Fruit fly (Drosophila melanogaster) whole organism, embryonic: ENCODE measurements around the gene GC2.

Experiments
- Asciz ChIP-seq: fragments of 200-800 bp; sonication (Bioruptor generic); optimal IDR thresholded peaks from 2 replicates; lab custom pipeline; 2017; ENCODE audit warnings: missing biosample characterization, mild to moderate bottlenecking, missing genetic modification characterization, missing genetic modification reagents
- B-H1 ChIP-seq: fragments of 200-800 bp; sonication (Bioruptor generic); IDR thresholded peaks from 3 replicates; pipeline ENCODE4 v1.3.6; 2022; ENCODE audit warnings: missing biosample characterization, missing genetic modification characterization
- CG11723 ChIP-seq: fragments of 200-800 bp; sonication (Bioruptor generic); optimal IDR thresholded peaks from 2 replicates; lab custom pipeline; 2017; ENCODE audit warnings: missing biosample characterization, mild to moderate bottlenecking, missing genetic modification characterization
- CG12391 ChIP-seq: fragments of 200-800 bp; sonication (Bioruptor generic); optimal IDR thresholded peaks from 3 replicates; lab custom pipeline; 2018; ENCODE audit warnings: missing biosample characterization, mild to moderate bottlenecking, missing genetic modification characterization, moderate library complexity
- CG12659 ChIP-seq: fragments of 200-800 bp; sonication (Bioruptor generic); optimal IDR thresholded peaks from 3 replicates; lab custom pipeline; 2017; ENCODE audit warnings: mild to moderate bottlenecking, missing biosample characterization, missing genetic modification reagents, missing genetic modification characterization
- CG13287 ChIP-seq: fragments of 200-800 bp; sonication (Bioruptor generic); IDR thresholded peaks from 2 replicates; pipeline ENCODE4 v1.3.6; 2022; ENCODE audit warnings: missing biosample characterization, missing genetic modification characterization; ENCODE audit not compliant: partially characterized antibody
- CG13624 ChIP-seq: fragments of 200-800 bp; sonication (Bioruptor generic); optimal IDR thresholded peaks from 2 replicates; lab custom pipeline; 2016; ENCODE audit warnings: missing biosample characterization, missing genetic modification characterization
- CG13894 ChIP-seq: fragments of 200-800 bp; sonication (Bioruptor generic); optimal IDR thresholded peaks from 3 replicates; lab custom pipeline; 2018; ENCODE audit warnings: missing biosample characterization, mild to moderate bottlenecking, missing genetic modification characterization, moderate library complexity
- CG15514 ChIP-seq: fragments of 200-800 bp; sonication (Bioruptor generic); optimal IDR thresholded peaks from 3 replicates; lab custom pipeline; 2017; ENCODE audit warnings: missing biosample characterization, missing genetic modification characterization, mild to moderate bottlenecking, moderate library complexity, missing genetic modification reagents
- CG16813 ChIP-seq: fragments of 200-800 bp; sonication (Bioruptor generic); IDR thresholded peaks from 3 replicates; pipeline ENCODE4 v1.3.6; 2022; ENCODE audit warnings: missing biosample characterization, missing genetic modification characterization; ENCODE audit not compliant: partially characterized antibody
- CG2120 ChIP-seq: fragments of 200-800 bp; sonication (Bioruptor generic); optimal IDR thresholded peaks from 3 replicates; lab custom pipeline; 2016; ENCODE audit warnings: missing biosample characterization, missing genetic modification characterization
- CG3281 ChIP-seq: fragments of 200-800 bp; sonication (Bioruptor generic); optimal IDR thresholded peaks from 3 replicates; lab custom pipeline; 2017; ENCODE audit warnings: missing biosample characterization, mild to moderate bottlenecking, missing genetic modification characterization
- CG6254 ChIP-seq: fragments of 200-800 bp; sonication (Bioruptor generic); optimal IDR thresholded peaks from 3 replicates; lab custom pipeline; 2017; ENCODE audit warnings: mild to moderate bottlenecking, missing biosample characterization, missing genetic modification reagents, missing genetic modification characterization
- CG8388 ChIP-seq: fragments of 200-800 bp; sonication (Bioruptor generic); optimal IDR thresholded peaks from 2 replicates; lab custom pipeline; 2019; ENCODE audit warnings: missing biosample characterization, mild to moderate bottlenecking, missing genetic modification characterization, moderate library complexity
- CG9727 ChIP-seq: fragments of 200-800 bp; sonication (Bioruptor generic); optimal IDR thresholded peaks from 3 replicates; lab custom pipeline; 2017; ENCODE audit warnings: missing biosample characterization, mild to moderate bottlenecking, missing genetic modification characterization
- D19A ChIP-seq: fragments of 200-800 bp; optimal IDR thresholded peaks from 3 replicates; lab custom pipeline; 2019; ENCODE audit warnings: missing biosample characterization, mild to moderate bottlenecking, missing genetic modification characterization, moderate library complexity
- Deaf1 ChIP-seq: fragments of 200-800 bp; optimal IDR thresholded peaks from 3 replicates; lab custom pipeline; 2019; ENCODE audit warnings: missing biosample characterization, mild to moderate bottlenecking, missing genetic modification characterization, moderate library complexity
- Dek ChIP-seq: fragments of 200-800 bp; sonication (Bioruptor generic); optimal IDR thresholded peaks from 3 replicates; lab custom pipeline; 2019; ENCODE audit warnings: missing biosample characterization, mild to moderate bottlenecking, missing genetic modification characterization, moderate library complexity
- Doc3 ChIP-seq: fragments of 200-800 bp; sonication (Bioruptor generic); IDR thresholded peaks from 3 replicates; pipeline ENCODE4 v1.3.6; 2022; ENCODE audit warnings: missing biosample characterization, missing genetic modification characterization; ENCODE audit not compliant: partially characterized antibody
- Drgx ChIP-seq: fragments of 200-800 bp; sonication (Bioruptor generic); IDR thresholded peaks from 2 replicates; pipeline ENCODE4 v1.3.6; 2022; ENCODE audit warnings: missing biosample characterization, missing genetic modification characterization
- Eip74EF ChIP-seq, 2 experiments: fragments of 200-800 bp in 1 of 2; fragments of >200 bp in 1 of 2; sonication (Bioruptor generic) in 1 of 2; optimal IDR thresholded peaks; 2 replicates each; lab custom pipeline; 2017 to 2019; ENCODE audit warnings: missing biosample characterization in 2 of 2, missing genetic modification characterization in 2 of 2, mild to moderate bottlenecking in 1 of 2, moderate library complexity in 1 of 2
- Fer2 ChIP-seq: fragments of 200-800 bp; sonication (Bioruptor generic); optimal IDR thresholded peaks from 2 replicates; lab custom pipeline; 2018; ENCODE audit warnings: missing biosample characterization, mild to moderate bottlenecking, missing genetic modification characterization, moderate library complexity
- Jarid2 ChIP-seq: fragments of 200-800 bp; sonication (Bioruptor generic); optimal IDR thresholded peaks from 3 replicates; lab custom pipeline; 2017; ENCODE audit warnings: mild to moderate bottlenecking, missing biosample characterization, missing genetic modification reagents, missing genetic modification characterization
- Max ChIP-seq: fragments of 200-800 bp; sonication (Bioruptor generic); optimal IDR thresholded peaks from 2 replicates; lab custom pipeline; 2016; ENCODE audit warnings: missing biosample characterization, mild to moderate bottlenecking, missing genetic modification characterization
- Myb ChIP-seq: fragments of 200-800 bp; sonication (Bioruptor generic); optimal IDR thresholded peaks from 2 replicates; lab custom pipeline; 2016; ENCODE audit warnings: missing biosample characterization, missing genetic modification characterization
- Ravus ChIP-seq: fragments of 200-800 bp; sonication (Bioruptor generic); IDR thresholded peaks from 2 replicates; pipeline ENCODE4 v1.3.6; 2022; ENCODE audit warnings: missing biosample characterization, missing genetic modification characterization
- Rfx ChIP-seq: fragments of 200-800 bp; sonication (Bioruptor generic); IDR thresholded peaks from 2 replicates; pipeline ENCODE4 v1.3.6; 2022; ENCODE audit warnings: missing biosample characterization, missing genetic modification characterization
- ab ChIP-seq: fragments of 200-800 bp; sonication (Bioruptor generic); optimal IDR thresholded peaks from 2 replicates; lab custom pipeline; 2016; ENCODE audit warnings: missing biosample characterization, missing genetic modification characterization
- ac ChIP-seq: fragments of 200-800 bp; sonication (Bioruptor generic); optimal IDR thresholded peaks from 3 replicates; lab custom pipeline; 2017; ENCODE audit warnings: missing biosample characterization, mild to moderate bottlenecking, missing genetic modification characterization
- bigmax ChIP-seq: fragments of 200-800 bp; sonication (Bioruptor generic); optimal IDR thresholded peaks from 2 replicates; lab custom pipeline; 2018; ENCODE audit warnings: missing biosample characterization, mild to moderate bottlenecking, missing genetic modification characterization
- emc ChIP-seq: fragments of 200-800 bp; sonication (Bioruptor generic); optimal IDR thresholded peaks from 2 replicates; lab custom pipeline; 2016; ENCODE audit warnings: missing biosample characterization, missing genetic modification characterization
- ewg ChIP-seq: fragments of 200-800 bp; sonication (Bioruptor generic); optimal IDR thresholded peaks from 3 replicates; lab custom pipeline; 2017; ENCODE audit warnings: mild to moderate bottlenecking, missing biosample characterization, missing genetic modification reagents, missing genetic modification characterization
- exex ChIP-seq: fragments of 200-800 bp; sonication (Bioruptor generic); optimal IDR thresholded peaks from 4 replicates; lab custom pipeline; 2018; ENCODE audit warnings: missing biosample characterization, mild to moderate bottlenecking, missing genetic modification characterization, moderate library complexity
- grau ChIP-seq: fragments of 200-800 bp; optimal IDR thresholded peaks from 3 replicates; lab custom pipeline; 2019; ENCODE audit warnings: missing biosample characterization, mild to moderate bottlenecking, missing genetic modification characterization, moderate library complexity
- gsb-n ChIP-seq: fragments of 200-800 bp; sonication (Bioruptor generic); optimal IDR thresholded peaks from 3 replicates; lab custom pipeline; 2018; ENCODE audit warnings: missing biosample characterization, mild to moderate bottlenecking, missing genetic modification characterization
- her ChIP-seq: fragments of 200-800 bp; sonication (Bioruptor generic); optimal IDR thresholded peaks from 2 replicates; lab custom pipeline; 2016; ENCODE audit warnings: missing biosample characterization, missing genetic modification characterization
- maf-S ChIP-seq: fragments of 200-800 bp; sonication (Bioruptor generic); optimal IDR thresholded peaks from 2 replicates; lab custom pipeline; 2016; ENCODE audit warnings: missing biosample characterization, missing genetic modification characterization
- mam ChIP-seq: fragments of 200-800 bp; sonication (Bioruptor generic); optimal IDR thresholded peaks from 3 replicates; lab custom pipeline; 2016; ENCODE audit warnings: missing biosample characterization, missing genetic modification characterization
- nau ChIP-seq: fragments of 200-800 bp; sonication (Bioruptor generic); optimal IDR thresholded peaks from 3 replicates; lab custom pipeline; 2017; ENCODE audit warnings: missing biosample characterization, mild to moderate bottlenecking, missing genetic modification characterization, missing genetic modification reagents
- nmo ChIP-seq: fragments of 200-800 bp; sonication (Bioruptor generic); optimal IDR thresholded peaks from 2 replicates; lab custom pipeline; 2018; ENCODE audit warnings: missing biosample characterization, mild to moderate bottlenecking, missing genetic modification characterization, moderate library complexity
- pita ChIP-seq: fragments of 200-800 bp; sonication (Bioruptor generic); optimal IDR thresholded peaks from 2 replicates; lab custom pipeline; 2017; ENCODE audit warnings: missing biosample characterization, mild to moderate bottlenecking, missing genetic modification characterization
- prd ChIP-seq, 3 experiments: fragments of >200 bp in 2 of 3; fragments of 200-800 bp in 1 of 3; sonication (Bioruptor generic) in 1 of 3; optimal IDR thresholded peaks in 2 of 3; IDR thresholded peaks in 1 of 3; 2 replicates in 2 of 3; 3 replicates in 1 of 3; pipeline versions ENCODE4 v1.3.6 to Lab custom; 2017 to 2022; ENCODE audit warnings: missing biosample characterization in 1 of 3, missing genetic modification characterization in 1 of 3
- pzg ChIP-seq: fragments of 200-800 bp; sonication (Bioruptor generic); optimal IDR thresholded peaks from 3 replicates; lab custom pipeline; 2018; ENCODE audit warnings: missing biosample characterization, mild to moderate bottlenecking, missing genetic modification characterization, moderate library complexity
- sens ChIP-seq: fragments of 200-800 bp; sonication (Bioruptor generic); peaks from one replicate; lab custom pipeline; 2016; ENCODE audit warnings: missing biosample characterization, missing genetic modification characterization
- tio ChIP-seq: fragments of 200-800 bp; sonication (Bioruptor generic); optimal IDR thresholded peaks from 2 replicates; lab custom pipeline; 2017; ENCODE audit warnings: missing biosample characterization, missing genetic modification characterization, inconsistent platforms
- tll ChIP-seq, 2 experiments: fragments of 200-800 bp in 1 of 2; fragments of >200 bp in 1 of 2; sonication (Bioruptor generic) in 1 of 2; optimal IDR thresholded peaks; 2 replicates each; lab custom pipeline; 2017 to 2019; ENCODE audit warnings: missing biosample characterization in 2 of 2, missing genetic modification characterization in 2 of 2, mild to moderate bottlenecking in 1 of 2, moderate library complexity in 1 of 2

Gene GC2

DNA sequence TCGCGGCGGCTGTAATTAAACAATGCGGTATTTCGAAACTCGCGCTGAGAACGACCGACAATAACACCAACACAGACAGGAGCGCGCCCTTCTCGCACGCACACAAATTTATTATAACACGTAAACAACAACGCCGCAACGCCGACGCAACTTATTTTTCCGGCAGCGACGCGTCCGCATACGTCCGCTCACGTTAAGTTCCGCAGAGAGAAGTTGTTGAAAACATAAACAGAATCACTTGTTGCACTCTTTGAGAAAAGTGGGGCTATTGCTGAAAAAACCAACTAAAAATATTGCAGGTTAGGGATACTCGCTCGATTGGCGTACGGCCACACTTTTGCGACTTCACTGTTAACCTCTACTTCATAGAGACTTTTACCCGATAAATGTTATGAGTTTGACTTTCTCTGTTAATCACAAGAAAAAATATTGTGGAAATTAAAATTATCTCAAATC, 22.6 kb upstream of the GC2 start, which contains the start of gene Cad87A (continued):
- TF ChIP-seq Drgx (GFP tag; lab: Robert Waterston, UW) (no peak), B-H1 (GFP tag; lab: Robert Waterston, UW) (no peak), CG13624 (GFP tag; lab: Kevin White, UChicago) (no peak), sens (GFP tag; lab: Kevin White, UChicago) (peak; percentile 77), ewg (GFP tag; lab: Kevin White, UChicago) (peak; percentile 13), pita (GFP tag; lab: Kevin White, UChicago) (no peak), CG8388 (no peak), her (GFP tag; lab: Kevin White, UChicago) (peak; percentile 21), CG11723 (GFP tag; lab: Kevin White, UChicago) (no peak), Ravus (GFP tag; lab: Robert Waterston, UW) (no peak), mam (GFP tag; lab: Kevin White, UChicago) (no peak), CG12659 (GFP tag; lab: Kevin White, UChicago) (peak; percentile 21), gsb-n (tag; lab: Kevin White, UChicago) (peak; percentile 66), Eip74EF (GFP tag; optimal IDR thresholded peaks at IDR 0.05; lab: Kevin White, UChicago) (peak in 1 of 2 experiments; percentile 69), maf-S (GFP tag; lab: Kevin White, UChicago) (peak; percentile 15), CG13894 (peak; percentile 52), nmo (GFP tag; lab: Kevin White, UChicago) (no peak), Rfx (GFP tag; lab: Robert Waterston, UW) (no peak), bigmax (GFP tag; lab: Kevin White, UChicago) (peak; percentile 67), Doc3 (GFP tag; lab: Robert Waterston, UW) (no peak), Fer2 (tag; lab: Kevin White, UChicago) (no peak)

DNA sequence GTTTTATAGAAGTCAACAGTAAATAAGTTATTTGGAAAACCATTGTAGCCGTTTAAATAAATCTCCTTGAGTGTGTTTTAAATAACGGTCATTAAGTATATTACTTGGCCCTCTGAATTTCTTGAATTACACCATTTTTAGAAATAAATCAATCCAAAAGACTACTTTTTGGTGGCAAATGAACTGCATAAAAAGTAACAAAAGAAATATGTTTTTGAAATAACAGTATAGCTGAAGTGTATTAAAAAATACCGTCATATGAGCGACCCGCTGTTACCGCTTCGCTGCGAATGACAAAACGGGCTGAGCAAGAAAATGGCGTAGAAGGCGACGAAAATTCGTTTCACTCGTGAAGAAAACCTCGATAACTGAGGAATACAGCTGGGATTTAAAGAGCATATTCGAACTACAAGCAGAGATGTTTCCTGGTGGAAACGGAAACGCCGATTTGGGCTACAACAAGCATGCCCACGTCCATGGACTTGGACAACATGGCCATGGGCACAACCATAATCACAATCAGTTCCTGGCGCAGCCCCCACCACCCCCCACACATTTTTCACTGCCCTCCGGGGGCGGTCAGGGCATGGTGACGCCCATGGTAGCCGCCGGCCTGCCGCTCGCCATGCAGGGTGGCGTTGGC, 22.0 kb upstream of the GC2 start, which contains the start of gene CG31211:
CG31211 (plus strand) TSS at position 294 of the 643 bp plus-strand sequence.
- TF ChIP-seq CG16813 (no peak), prd (optimal IDR thresholded peaks at IDR 0.05; lab: Kevin White, UChicago) (no peak), prd (GFP tag; IDR thresholded peaks at IDR 0.05; lab: Robert Waterston, UW) (no peak), nmo (GFP tag; lab: Kevin White, UChicago) (no peak), exex (tag; lab: Kevin White, UChicago) (no peak), CG2120 (GFP tag; lab: Kevin White, UChicago) (peak; percentile 10), Max (GFP tag; lab: Kevin White, UChicago) (no peak), tll (GFP tag; optimal IDR thresholded peaks at IDR 0.05; lab: Kevin White, UChicago) (peak in 1 of 2 experiments; percentile 70), CG3281 (GFP tag; lab: Kevin White, UChicago) (peak; percentile 50), D19A (no peak), emc (GFP tag; lab: Kevin White, UChicago) (no peak), Myb (peak; percentile 65), Asciz (GFP tag; lab: Kevin White, UChicago) (peak; percentile 28), ab (GFP tag; lab: Kevin White, UChicago) (no peak), grau (tag; lab: Kevin White, UChicago) (peak; percentile 4), CG15514 (peak; percentile 10), CG13894 (no peak), CG12391 (tag; lab: Kevin White, UChicago) (peak; percentile 41), tio (GFP tag; lab: Kevin White, UChicago) (peak; percentile 27), Deaf1 (tag; lab: Kevin White, UChicago) (peak; percentile 23), Jarid2 (no peak), nau (GFP tag; lab: Kevin White, UChicago) (no peak), pzg (peak; percentile 2), Dek (peak; percentile 32), Rfx (GFP tag; lab: Robert Waterston, UW) (no peak), ac (GFP tag; lab: Kevin White, UChicago) (no peak), CG6254 (peak; percentile 65), CG9727 (GFP tag; lab: Kevin White, UChicago) (no peak), CG13287 (no peak)
